Worm (Caenorhabditis elegans) whole organism, L4 larva: ENCODE data around the gene cyp-33C2.

Experiments used
- F26F4.8 ChIP-seq: fragments of 200-800 bp; sonication (Bioruptor generic); conservative IDR thresholded peaks from 2 replicates; pipeline ENCODE4 v1.3.6; 2022; ENCODE audit warnings: missing genetic modification characterization, missing compliant biosample characterization
- F37D6.2 ChIP-seq: sonication (generic microtip); optimal IDR thresholded peaks from 2 replicates; lab custom pipeline; 2016; ENCODE audit warnings: mild to moderate bottlenecking, missing genetic modification characterization, missing compliant biosample characterization
- F44E2.7 ChIP-seq: fragments of 200-800 bp; sonication (Bioruptor generic); IDR thresholded peaks from 2 replicates; pipeline ENCODE4 v2.1.2; 2022; ENCODE audit warnings: missing genetic modification characterization, missing compliant biosample characterization
- ama-1 ChIP-seq: fragments of 150-350 bp; optimal IDR thresholded peaks from 2 replicates; lab custom pipeline; 2014; ENCODE audit warnings: inconsistent platforms, mixed read lengths
- attf-4 ChIP-seq: sonication (generic microtip); optimal IDR thresholded peaks from 3 replicates; lab custom pipeline; 2017; ENCODE audit warnings: missing biosample characterization, missing genetic modification characterization
- ceh-32 ChIP-seq: sonication (generic microtip); optimal IDR thresholded peaks from 2 replicates; lab custom pipeline; 2016; ENCODE audit warnings: mild to moderate bottlenecking, missing genetic modification characterization, missing compliant biosample characterization; ENCODE audit not compliant: poor library complexity
- ceh-62 ChIP-seq: sonication (generic microtip); optimal IDR thresholded peaks from 2 replicates; lab custom pipeline; 2017; ENCODE audit warnings: missing biosample characterization, missing genetic modification characterization
- ces-1 ChIP-seq: fragments of 150-350 bp; sonication (generic microtip); optimal IDR thresholded peaks from 4 replicates; lab custom pipeline; 2014; ENCODE audit warnings: missing biosample characterization, missing genetic modification reagents, missing genetic modification characterization
- daf-12 ChIP-seq: fragments of 150-350 bp; optimal IDR thresholded peaks from 2 replicates; lab custom pipeline; 2014; ENCODE audit warnings: missing biosample characterization, missing genetic modification reagents, missing genetic modification characterization
- egl-43 ChIP-seq: fragments of 200-800 bp; sonication (Bioruptor generic); IDR thresholded peaks from 2 replicates; pipeline ENCODE4 v1.3.6; 2022; ENCODE audit warnings: missing genetic modification reagents, missing genetic modification characterization, missing compliant biosample characterization
- fkh-10 ChIP-seq: fragments of 150-350 bp; optimal IDR thresholded peaks from 2 replicates; lab custom pipeline; 2014; ENCODE audit warnings: missing biosample characterization, missing genetic modification reagents, missing genetic modification characterization
- gei-8 ChIP-seq: fragments of 200-800 bp; sonication (Bioruptor generic); optimal IDR thresholded peaks from 2 replicates; lab custom pipeline; 2018; ENCODE audit warnings: mild to moderate bottlenecking, missing genetic modification characterization, missing compliant biosample characterization
- hlh-11 ChIP-seq: fragments of 200-800 bp; sonication (Bioruptor generic); optimal IDR thresholded peaks from 2 replicates; lab custom pipeline; 2018; ENCODE audit warnings: mild to moderate bottlenecking, missing genetic modification characterization, missing compliant biosample characterization
- lin-1 ChIP-seq: fragments of 200-800 bp; sonication (Bioruptor generic); IDR thresholded peaks from 2 replicates; pipeline ENCODE4 v1.3.6; 2022; ENCODE audit warnings: missing genetic modification reagents, missing genetic modification characterization, missing compliant biosample characterization
- lin-15B ChIP-seq: fragments of 150-350 bp; sonication (generic microtip); optimal IDR thresholded peaks from 3 replicates; lab custom pipeline; 2014; ENCODE audit warnings: missing biosample characterization, missing genetic modification characterization
- madf-5 ChIP-seq, 2 experiments: fragments of 200-800 bp; sonication (Bioruptor generic); IDR thresholded peaks; 2 replicates each; pipeline ENCODE4 v1.3.6; 2022; ENCODE audit warnings: missing compliant biosample characterization in 2 of 2, missing genetic modification characterization in 2 of 2
- mdl-1 ChIP-seq, 2 experiments: fragments of 150-350 bp in 1 of 2; sonication (generic microtip) in 1 of 2; optimal IDR thresholded peaks; 2 replicates each; lab custom pipeline; 2014 to 2017; ENCODE audit warnings: missing biosample characterization in 2 of 2, missing genetic modification characterization in 2 of 2
- mdt-29 ChIP-seq: fragments of 200-800 bp; sonication (Bioruptor generic); IDR thresholded peaks from 2 replicates; pipeline ENCODE4 v1.3.6; 2022; ENCODE audit warnings: missing genetic modification reagents, missing genetic modification characterization, missing compliant biosample characterization
- nhr-10 ChIP-seq: fragments of 150-350 bp; optimal IDR thresholded peaks from 2 replicates; lab custom pipeline; 2014; ENCODE audit warnings: missing biosample characterization, missing genetic modification characterization
- nhr-102 ChIP-seq: sonication (generic microtip); optimal IDR thresholded peaks from 2 replicates; lab custom pipeline; 2016; ENCODE audit warnings: mild to moderate bottlenecking, missing genetic modification characterization, moderate library complexity, missing compliant biosample characterization
- nhr-28 ChIP-seq: fragments of 150-350 bp; optimal IDR thresholded peaks from 2 replicates; lab custom pipeline; 2014; ENCODE audit warnings: missing biosample characterization, missing genetic modification characterization
- nhr-41 ChIP-seq: fragments of 200-800 bp; sonication (Bioruptor generic); IDR thresholded peaks from 2 replicates; pipeline ENCODE4 v1.3.6; 2022; ENCODE audit warnings: missing genetic modification reagents, missing genetic modification characterization, missing compliant biosample characterization
- nhr-42 ChIP-seq: fragments of 200-800 bp; sonication (Bioruptor generic); IDR thresholded peaks from 2 replicates; pipeline ENCODE4 v1.3.6; 2022; ENCODE audit warnings: missing genetic modification characterization, missing compliant biosample characterization
- nhr-48 ChIP-seq: sonication (generic microtip); optimal IDR thresholded peaks from 2 replicates; lab custom pipeline; 2016; ENCODE audit warnings: mild to moderate bottlenecking, missing genetic modification characterization, missing compliant biosample characterization
- nhr-77 ChIP-seq: fragments of 150-350 bp; optimal IDR thresholded peaks from 2 replicates; lab custom pipeline; 2014; ENCODE audit warnings: missing biosample characterization, missing genetic modification characterization
- pha-4 ChIP-seq, 2 experiments: fragments of 150-350 bp in 1 of 2; fragments of 200-800 bp in 1 of 2; sonication (Bioruptor generic) in 1 of 2; IDR thresholded peaks in 1 of 2; optimal IDR thresholded peaks in 1 of 2; 2 replicates each; pipeline versions ENCODE4 v1.3.6 to Lab custom; 2014 to 2022; ENCODE audit warnings: missing genetic modification characterization in 2 of 2, missing genetic modification reagents in 2 of 2, missing biosample characterization in 1 of 2, missing compliant biosample characterization in 1 of 2
- php-3 ChIP-seq: fragments of 200-800 bp; sonication (Bioruptor generic); IDR thresholded peaks from 2 replicates; pipeline ENCODE4 v1.3.6; 2022; ENCODE audit warnings: missing genetic modification reagents, missing genetic modification characterization, missing compliant biosample characterization
- saeg-2 ChIP-seq: fragments of 200-800 bp; sonication (Bioruptor generic); IDR thresholded peaks from 2 replicates; pipeline ENCODE4 v1.3.6; 2022; ENCODE audit warnings: missing genetic modification reagents, missing genetic modification characterization, missing compliant biosample characterization
- sdz-12 ChIP-seq: fragments of 200-800 bp; sonication (Bioruptor generic); optimal IDR thresholded peaks from 2 replicates; lab custom pipeline; 2018; ENCODE audit warnings: mild to moderate bottlenecking, missing genetic modification characterization, missing compliant biosample characterization
- set-16 ChIP-seq: fragments of 200-800 bp; sonication (Bioruptor generic); IDR thresholded peaks from 2 replicates; pipeline ENCODE4 v1.3.6; 2022; ENCODE audit warnings: missing genetic modification reagents, missing genetic modification characterization, missing compliant biosample characterization
- skn-1 ChIP-seq: fragments of 150-350 bp; optimal IDR thresholded peaks from 2 replicates; lab custom pipeline; 2014; ENCODE audit warnings: missing biosample characterization, missing genetic modification characterization
- snpc-1.2 ChIP-seq: fragments of 200-800 bp; sonication (Bioruptor generic); IDR thresholded peaks from 2 replicates; pipeline ENCODE4 v1.3.6; 2022; ENCODE audit warnings: missing genetic modification reagents, missing genetic modification characterization, missing compliant biosample characterization
- snpc-4 ChIP-seq: fragments of 150-350 bp; optimal IDR thresholded peaks from 2 replicates; lab custom pipeline; 2014; ENCODE audit warnings: missing biosample characterization, missing genetic modification characterization
- unc-62 ChIP-seq, 3 experiments: fragments of 150-350 bp in 1 of 3; sonication (generic microtip); optimal IDR thresholded peaks in 2 of 3; peaks in 1 of 3; 1 replicate in 1 of 3; 2 replicates in 2 of 3; lab custom pipeline; 2014 to 2017; ENCODE audit warnings: missing biosample characterization in 3 of 3, missing genetic modification characterization in 3 of 3, missing genetic modification reagents in 3 of 3, missing genotype in 1 of 3
- vab-7 ChIP-seq: fragments of 200-800 bp; sonication (Bioruptor generic); IDR thresholded peaks from 2 replicates; pipeline ENCODE4 v1.3.6; 2022; ENCODE audit warnings: missing genetic modification reagents, missing genetic modification characterization, missing compliant biosample characterization
- zfp-3 ChIP-seq: fragments of 200-800 bp; sonication (Bioruptor generic); conservative IDR thresholded peaks from 2 replicates; pipeline ENCODE4 v1.3.6; 2022; ENCODE audit warnings: missing genetic modification reagents, missing genetic modification characterization, missing compliant biosample characterization
- zip-2 ChIP-seq: fragments of 150-350 bp; optimal IDR thresholded peaks from 2 replicates; lab custom pipeline; 2014; ENCODE audit warnings: missing biosample characterization, missing genetic modification characterization
- ztf-7 ChIP-seq: fragments of 150-350 bp; optimal IDR thresholded peaks from 2 replicates; lab custom pipeline; 2014; ENCODE audit warnings: missing biosample characterization, missing genetic modification characterization

The cyp-33C2 gene

DNA sequence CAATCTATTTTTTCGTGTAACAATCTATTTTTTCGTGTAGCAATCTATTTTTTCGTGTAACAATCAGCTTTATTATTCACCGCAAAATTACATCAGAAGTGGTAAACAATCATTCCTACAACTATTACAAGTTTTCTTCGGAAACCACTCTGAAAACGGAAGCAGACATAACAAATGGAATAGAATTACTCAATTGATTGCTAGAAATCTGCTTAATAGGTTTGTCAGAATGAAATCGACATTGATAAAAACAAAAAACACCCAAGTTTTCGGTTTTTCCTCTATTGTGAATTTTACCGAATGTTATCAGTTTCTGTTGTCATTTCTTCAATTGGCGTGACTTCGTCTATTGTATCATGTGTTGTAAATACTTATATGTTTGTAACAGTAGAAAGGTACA lies 36.5 kb upstream of the cyp-33C2 start, which contains the start of gene srbc-20:
Gene srbc-20, plus strand, starts transcription at position 301 of the 400 bp plus-strand sequence.
- no peak for TF ChIP-seq F26F4.8 (GFP tag; lab: Robert Waterston, UW)
- TF ChIP-seq zfp-3 (GFP tag; lab: Robert Waterston, UW): no peak
- no peak for TF ChIP-seq ceh-32 (tag; lab: Kevin White, UChicago)
- no peak for TF ChIP-seq snpc-1.2
- TF ChIP-seq gei-8: no peak
- TF ChIP-seq egl-43: no peak
- TF ChIP-seq lin-1 (GFP tag; lab: Robert Waterston, UW): no peak
- no peak for TF ChIP-seq ztf-7
- no peak for TF ChIP-seq nhr-102 (tag; lab: Kevin White, UChicago)
- TF ChIP-seq F44E2.7: no peak
- TF ChIP-seq nhr-41 (GFP tag; lab: Robert Waterston, UW): no peak
- no peak for TF ChIP-seq ama-1 (lab: Kevin White, UChicago)
- TF ChIP-seq nhr-10 (tag; lab: Kevin White, UChicago): no peak
- TF ChIP-seq nhr-48 (tag; lab: Kevin White, UChicago): no peak
- TF ChIP-seq fkh-10 (GFP tag; lab: Kevin White, UChicago): no peak
- TF ChIP-seq sdz-12 (GFP tag; lab: Kevin White, UChicago): no peak
- TF ChIP-seq madf-5 (GFP tag; IDR thresholded peaks at IDR 0.05; lab: Robert Waterston, UW): no peak
- no peak for TF ChIP-seq zip-2
- TF ChIP-seq pha-4 (GFP tag; IDR thresholded peaks at IDR 0.05; lab: Robert Waterston, UW): no peak
- no peak for TF ChIP-seq pha-4 (tag; optimal IDR thresholded peaks at IDR 0.05; lab: Kevin White, UChicago)
- TF ChIP-seq nhr-42 (GFP tag; lab: Robert Waterston, UW): no peak

DNA sequence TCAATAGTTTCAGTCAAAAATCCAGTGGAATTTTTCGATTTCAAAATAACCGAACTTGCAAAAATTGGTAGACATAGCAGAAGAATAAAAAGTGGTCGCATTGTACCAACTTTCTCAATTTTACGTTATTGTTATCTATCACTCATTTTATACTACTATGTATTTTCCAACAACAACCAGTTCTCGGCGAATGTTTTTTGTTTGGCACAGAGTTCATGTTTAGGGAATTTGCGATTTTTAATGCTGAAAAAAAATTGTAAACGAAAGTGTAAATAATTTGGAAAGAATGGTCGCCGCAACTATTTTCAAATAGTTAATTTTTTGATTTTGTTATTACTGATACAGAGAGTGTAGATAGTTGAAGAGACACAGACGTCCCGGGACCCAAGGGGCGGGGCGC lies 33.9 kb upstream of the cyp-33C2 start, which contains the start of gene C45H4.21:
Gene C45H4.21, minus strand, starts transcription at position 101 of the 400 bp plus-strand sequence.
- TF ChIP-seq fkh-10 (GFP tag; lab: Kevin White, UChicago) (no peak), sdz-12 (GFP tag; lab: Kevin White, UChicago) (no peak), F37D6.2 (tag; lab: Kevin White, UChicago) (no peak), mdl-1 (tag; optimal IDR thresholded peaks at IDR 0.05; lab: Kevin White, UChicago) (no peak), snpc-4 (tag; lab: Kevin White, UChicago) (no peak), skn-1 (no peak), set-16 (no peak), nhr-28 (tag; lab: Kevin White, UChicago) (no peak), vab-7 (GFP tag; lab: Robert Waterston, UW) (no peak), ceh-62 (tag; lab: Kevin White, UChicago) (no peak), mdt-29 (no peak), nhr-10 (tag; lab: Kevin White, UChicago) (no peak), nhr-77 (tag; lab: Kevin White, UChicago) (no peak), nhr-41 (GFP tag; lab: Robert Waterston, UW) (no peak), lin-15B (tag; lab: Kevin White, UChicago) (no peak), attf-4 (tag; lab: Kevin White, UChicago) (no peak), saeg-2 (GFP tag; lab: Robert Waterston, UW) (no peak)

DNA sequence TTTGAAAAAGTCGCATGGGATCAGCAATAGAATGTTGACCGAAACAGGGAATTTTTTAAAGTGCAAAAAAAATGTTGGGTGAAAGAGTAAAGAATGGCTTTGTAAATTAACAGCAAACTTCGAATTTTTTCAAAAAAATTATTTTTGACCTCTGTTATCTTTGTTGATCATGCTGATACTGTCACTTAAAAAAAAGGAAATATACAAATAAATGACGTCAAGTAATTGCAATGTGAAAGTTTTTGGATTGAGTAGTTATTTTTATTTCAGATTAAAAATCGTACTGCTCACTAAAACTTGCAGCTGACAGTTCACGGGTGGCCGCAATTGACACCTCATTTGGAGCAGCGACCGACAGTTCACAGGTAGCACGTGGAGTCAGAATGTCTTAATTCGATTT lies 32.4 kb upstream of the cyp-33C2 start, which contains the start of gene C45H4.13:
Gene C45H4.13, minus strand, starts transcription at position 101 of the 400 bp plus-strand sequence.
- TF ChIP-seq nhr-41 (GFP tag; lab: Robert Waterston, UW): no peak
- TF ChIP-seq F26F4.8 (GFP tag; lab: Robert Waterston, UW): no peak
- no peak for TF ChIP-seq mdt-29
- TF ChIP-seq php-3: no peak
- TF ChIP-seq ces-1 (GFP tag; lab: Kevin White, UChicago): no peak
- TF ChIP-seq unc-62 (GFP tag; optimal IDR thresholded peaks at IDR 0.05 in 1 of 2; lab: Kevin White, UChicago): no peak
- no peak for TF ChIP-seq unc-62 (tag; optimal IDR thresholded peaks at IDR 0.05; lab: Kevin White, UChicago)
- no peak for TF ChIP-seq hlh-11 (tag; lab: Kevin White, UChicago)
- no peak for TF ChIP-seq daf-12 (tag; lab: Kevin White, UChicago)
- TF ChIP-seq, all 104 proteins: peak for 0
